Worm (Caenorhabditis elegans) whole organism, L1 larva: Measurements from ENCODE around the gene M02E1.1.

Experiments used
- C16A3.4 ChIP-seq: fragments of 150-350 bp; optimal IDR thresholded peaks from 2 replicates; lab custom pipeline; 2014; ENCODE audit warnings: missing biosample characterization, missing genetic modification characterization
- F16B12.6 ChIP-seq: fragments of 150-350 bp; optimal IDR thresholded peaks from 2 replicates; lab custom pipeline; 2014; ENCODE audit warnings: missing biosample characterization, missing genetic modification characterization
- ama-1 ChIP-seq: fragments of 150-350 bp; optimal IDR thresholded peaks from 2 replicates; lab custom pipeline; 2014
- blmp-1 ChIP-seq: fragments of 150-350 bp; optimal IDR thresholded peaks from 2 replicates; lab custom pipeline; 2014; ENCODE audit warnings: missing biosample characterization, missing genetic modification characterization
- ceh-8 ChIP-seq: fragments of 200-800 bp; sonication (Bioruptor generic); optimal IDR thresholded peaks from 2 replicates; lab custom pipeline; 2018; ENCODE audit warnings: mild to moderate bottlenecking, missing genetic modification characterization, moderate library complexity, missing compliant biosample characterization
- ceh-88 ChIP-seq: fragments of 200-800 bp; sonication (Bioruptor generic); IDR thresholded peaks from 2 replicates; pipeline ENCODE4 v1.3.6; 2022; ENCODE audit warnings: missing genetic modification characterization, missing compliant biosample characterization
- ceh-90 ChIP-seq: sonication (generic microtip); optimal IDR thresholded peaks from 2 replicates; lab custom pipeline; 2016; ENCODE audit warnings: missing genetic modification characterization, missing compliant biosample characterization
- ces-1 ChIP-seq: fragments of 150-350 bp; optimal IDR thresholded peaks from 2 replicates; lab custom pipeline; 2014; ENCODE audit warnings: missing biosample characterization, missing genetic modification reagents, missing genetic modification characterization
- dpl-1 ChIP-seq, 3 experiments: fragments of 150-350 bp in 2 of 3; sonication (generic microtip) in 1 of 3; optimal IDR thresholded peaks; 2 replicates each; lab custom pipeline; 2014 to 2017; ENCODE audit warnings: missing biosample characterization in 3 of 3, missing genetic modification characterization in 3 of 3, missing genetic modification reagents in 3 of 3
- dsc-1 ChIP-seq: sonication (generic microtip); optimal IDR thresholded peaks from 2 replicates; lab custom pipeline; 2016; ENCODE audit warnings: mild to moderate bottlenecking, missing genetic modification characterization, missing compliant biosample characterization
- efl-1 ChIP-seq, 4 experiments: fragments of 150-350 bp; optimal IDR thresholded peaks in 3 of 4; peaks in 1 of 4; 1 replicate in 1 of 4; 2 replicates in 3 of 4; lab custom pipeline; 2014; ENCODE audit warnings: missing biosample characterization in 2 of 4, missing genetic modification characterization in 2 of 4, missing genetic modification reagents in 2 of 4
- efl-3 ChIP-seq: fragments of 200-800 bp; sonication (Bioruptor generic); optimal IDR thresholded peaks from 2 replicates; lab custom pipeline; 2018; ENCODE audit warnings: mild to moderate bottlenecking, missing genetic modification characterization, missing compliant biosample characterization
- egl-13 ChIP-seq: sonication (generic microtip); optimal IDR thresholded peaks from 2 replicates; lab custom pipeline; 2016; ENCODE audit warnings: missing genotype, missing genetic modification reagents, missing genetic modification characterization, missing compliant biosample characterization
- elt-2 ChIP-seq: sonication (generic microtip); optimal IDR thresholded peaks from 2 replicates; lab custom pipeline; 2016; ENCODE audit warnings: missing genetic modification characterization, mild to moderate bottlenecking, inconsistent platforms, missing compliant biosample characterization, missing genetic modification reagents
- fkh-10 ChIP-seq: sonication (generic microtip); optimal IDR thresholded peaks from 2 replicates; lab custom pipeline; 2017; ENCODE audit warnings: missing biosample characterization, missing genetic modification reagents, missing genetic modification characterization
- fkh-4 ChIP-seq: sonication (generic microtip); optimal IDR thresholded peaks from 2 replicates; lab custom pipeline; 2016; ENCODE audit warnings: missing compliant biosample characterization, missing genetic modification characterization, borderline replicate concordance
- fkh-8 ChIP-seq: sonication (generic microtip); optimal IDR thresholded peaks from 2 replicates; lab custom pipeline; 2016; ENCODE audit warnings: mild to moderate bottlenecking, missing genetic modification characterization, missing compliant biosample characterization
- fos-1 ChIP-seq: fragments of 150-350 bp; optimal IDR thresholded peaks from 2 replicates; lab custom pipeline; 2014; ENCODE audit warnings: missing biosample characterization, missing genetic modification characterization
- grh-1 ChIP-seq: fragments of 200-800 bp; sonication (Bioruptor generic); IDR thresholded peaks from 2 replicates; pipeline ENCODE4 v1.3.6; 2022; ENCODE audit warnings: missing genetic modification reagents, missing genetic modification characterization, missing compliant biosample characterization
- hlh-4 ChIP-seq: sonication (generic microtip); optimal IDR thresholded peaks from 2 replicates; lab custom pipeline; 2016; ENCODE audit warnings: mild to moderate bottlenecking, missing genetic modification characterization, missing compliant biosample characterization
- hpl-2 ChIP-seq: fragments of 150-350 bp; optimal IDR thresholded peaks from 2 replicates; lab custom pipeline; 2014; ENCODE audit warnings: missing biosample characterization, missing genetic modification reagents, missing genetic modification characterization
- irx-1 ChIP-seq: sonication (generic microtip); optimal IDR thresholded peaks from 2 replicates; lab custom pipeline; 2016; ENCODE audit warnings: missing genetic modification characterization, missing compliant biosample characterization
- isw-1 ChIP-seq: fragments of 200-800 bp; sonication (Bioruptor generic); IDR thresholded peaks from 2 replicates; pipeline ENCODE4 v1.3.6; 2022; ENCODE audit warnings: missing genetic modification characterization, missing compliant biosample characterization
- jun-1 ChIP-seq: fragments of 150-350 bp; optimal IDR thresholded peaks from 2 replicates; lab custom pipeline; 2014; ENCODE audit warnings: missing biosample characterization, missing genetic modification reagents, missing genetic modification characterization
- lin-13 ChIP-seq: fragments of 150-350 bp; optimal IDR thresholded peaks from 2 replicates; lab custom pipeline; 2014; ENCODE audit warnings: missing biosample characterization, missing genetic modification reagents, missing genetic modification characterization
- lin-14 ChIP-seq: fragments of 200-800 bp; sonication (Bioruptor generic); optimal IDR thresholded peaks from 2 replicates; lab custom pipeline; 2018; ENCODE audit warnings: mild to moderate bottlenecking, missing genetic modification characterization, moderate library complexity, missing compliant biosample characterization
- lin-15B ChIP-seq: fragments of 150-350 bp; sonication (generic microtip); optimal IDR thresholded peaks from 3 replicates; lab custom pipeline; 2014; ENCODE audit warnings: missing biosample characterization, missing genetic modification characterization
- lin-35 ChIP-seq, 2 experiments: fragments of 150-350 bp; optimal IDR thresholded peaks; 2 replicates each; lab custom pipeline; 2014; ENCODE audit warnings: missing biosample characterization in 2 of 2, missing genetic modification characterization in 2 of 2, missing genetic modification reagents in 2 of 2
- lir-3 ChIP-seq: sonication (generic microtip); optimal IDR thresholded peaks from 2 replicates; lab custom pipeline; 2016; ENCODE audit warnings: mild to moderate bottlenecking, missing genetic modification characterization, moderate library complexity, missing compliant biosample characterization; ENCODE audit not compliant: poor library complexity
- mab-9 ChIP-seq: fragments of 200-800 bp; sonication (Bioruptor generic); IDR thresholded peaks from 2 replicates; pipeline ENCODE4 v1.3.6; 2022; ENCODE audit warnings: missing genetic modification reagents, missing genetic modification characterization, missing compliant biosample characterization
- mdl-1 ChIP-seq, 2 experiments: fragments of 150-350 bp; optimal IDR thresholded peaks; 2 replicates each; lab custom pipeline; 2014 to 2017; ENCODE audit warnings: missing biosample characterization in 2 of 2, missing genetic modification characterization in 2 of 2, inconsistent platforms in 1 of 2
- nhr-11 ChIP-seq: fragments of 150-350 bp; optimal IDR thresholded peaks from 2 replicates; lab custom pipeline; 2014; ENCODE audit warnings: missing biosample characterization, missing genetic modification characterization
- nhr-19 ChIP-seq: fragments of 200-800 bp; sonication (Bioruptor generic); conservative IDR thresholded peaks from 2 replicates; pipeline ENCODE4 v1.3.6; 2022; ENCODE audit warnings: missing genetic modification characterization, missing compliant biosample characterization
- nhr-20 ChIP-seq: sonication (generic microtip); optimal IDR thresholded peaks from 2 replicates; lab custom pipeline; 2016; ENCODE audit warnings: mild to moderate bottlenecking, missing genetic modification characterization, missing compliant biosample characterization
- nhr-28 ChIP-seq: fragments of 150-350 bp; optimal IDR thresholded peaks from 2 replicates; lab custom pipeline; 2014; ENCODE audit warnings: missing biosample characterization, missing genetic modification characterization
- nhr-47 ChIP-seq: sonication (generic microtip); optimal IDR thresholded peaks from 2 replicates; lab custom pipeline; 2016; ENCODE audit warnings: mild to moderate bottlenecking, missing genetic modification characterization, moderate library complexity, missing compliant biosample characterization
- nhr-76 ChIP-seq: sonication (generic microtip); optimal IDR thresholded peaks from 2 replicates; lab custom pipeline; 2017; ENCODE audit warnings: missing biosample characterization, missing genetic modification characterization
- nhr-77 ChIP-seq: fragments of 150-350 bp; optimal IDR thresholded peaks from 2 replicates; lab custom pipeline; 2014; ENCODE audit warnings: missing biosample characterization, missing genetic modification characterization
- nhr-84 ChIP-seq: sonication (generic microtip); optimal IDR thresholded peaks from 2 replicates; lab custom pipeline; 2017; ENCODE audit warnings: missing biosample characterization, missing genetic modification characterization
- nhr-85 ChIP-seq: sonication (generic microtip); peaks from one replicate; lab custom pipeline; 2016; ENCODE audit warnings: missing genetic modification characterization, inconsistent platforms, missing compliant biosample characterization
- pag-3 ChIP-seq: sonication (generic microtip); optimal IDR thresholded peaks from 2 replicates; lab custom pipeline; 2017; ENCODE audit warnings: missing genetic modification characterization, mild to moderate bottlenecking, missing compliant biosample characterization, antibody characterized with exemption, borderline replicate concordance; ENCODE audit not compliant: insufficient read depth
- pax-3 ChIP-seq: fragments of 200-800 bp; sonication (Bioruptor generic); optimal IDR thresholded peaks from 2 replicates; lab custom pipeline; 2018; ENCODE audit warnings: mild to moderate bottlenecking, missing genetic modification characterization, moderate library complexity, missing compliant biosample characterization
- skn-1 ChIP-seq: fragments of 150-350 bp; optimal IDR thresholded peaks from 2 replicates; lab custom pipeline; 2014; ENCODE audit warnings: missing biosample characterization, missing genetic modification characterization
- snpc-4 ChIP-seq: fragments of 150-350 bp; optimal IDR thresholded peaks from 2 replicates; lab custom pipeline; 2014; ENCODE audit warnings: missing biosample characterization, missing genetic modification characterization
- snu-23 ChIP-seq: sonication (generic microtip); optimal IDR thresholded peaks from 2 replicates; lab custom pipeline; 2016; ENCODE audit warnings: missing genetic modification characterization, missing compliant biosample characterization
- sox-4 ChIP-seq: sonication (generic microtip); optimal IDR thresholded peaks from 2 replicates; lab custom pipeline; 2016; ENCODE audit warnings: missing genetic modification characterization, missing compliant biosample characterization
- swsn-7 ChIP-seq: sonication (generic microtip); optimal IDR thresholded peaks from 2 replicates; lab custom pipeline; 2016; ENCODE audit warnings: missing genetic modification characterization, missing compliant biosample characterization
- tbx-2 ChIP-seq: sonication (generic microtip); optimal IDR thresholded peaks from 2 replicates; lab custom pipeline; 2016; ENCODE audit warnings: missing genetic modification characterization, missing compliant biosample characterization
- tlp-1 ChIP-seq: fragments of 150-350 bp; optimal IDR thresholded peaks from 2 replicates; lab custom pipeline; 2014; ENCODE audit warnings: missing biosample characterization, missing genetic modification characterization
- unc-130 ChIP-seq: fragments of 150-350 bp; optimal IDR thresholded peaks from 2 replicates; lab custom pipeline; 2017; ENCODE audit warnings: missing biosample characterization, missing genetic modification characterization, inconsistent platforms
- vab-15 ChIP-seq: sonication (generic microtip); optimal IDR thresholded peaks from 2 replicates; lab custom pipeline; 2017; ENCODE audit warnings: missing genotype, mild to moderate bottlenecking, missing genetic modification characterization, missing compliant biosample characterization
- ztf-11 ChIP-seq, 2 experiments: sonication (generic microtip); optimal IDR thresholded peaks; 2 replicates each; lab custom pipeline; 2016 to 2017; ENCODE audit warnings: missing genetic modification characterization in 2 of 2, missing biosample characterization in 1 of 2, missing compliant biosample characterization in 1 of 2

M02E1.1 gene

ce11 chrX:353134-353669, 27.3 kb downstream of the M02E1.1 start, which contains the start of gene sor-3:
Gene sor-3, plus strand, starts transcription at chrX:353619.
- peak; percentile 76 for TF ChIP-seq ceh-8
- TF ChIP-seq irx-1: peak; percentile 76
- peak; percentile 93 for TF ChIP-seq nhr-47 (tag; lab: Kevin White, UChicago)
- TF ChIP-seq nhr-20 (tag; lab: Kevin White, UChicago): peak; percentile 88
- peak; percentile 33; the same call in 1 of the 2 replicates for TF ChIP-seq ceh-88 (GFP tag; lab: Robert Waterston, UW)
- TF ChIP-seq lin-15B (tag; lab: Kevin White, UChicago): no peak
- no peak for TF ChIP-seq nhr-76
- TF ChIP-seq pax-3: peak; percentile 43
- peak; percentile 96 for TF ChIP-seq snu-23 (GFP tag; lab: Kevin White, UChicago)
- TF ChIP-seq vab-15 (tag; lab: Kevin White, UChicago): peak; percentile 18
- peak; percentile 69 for TF ChIP-seq skn-1
- TF ChIP-seq lir-3 (tag; lab: Kevin White, UChicago): peak; percentile 75
- TF ChIP-seq dpl-1 (GFP tag; optimal IDR thresholded peaks at IDR 0.05; lab: Kevin White, UChicago): peak; percentile 30 to 47 (median 36)
- TF ChIP-seq nhr-28 (tag; lab: Kevin White, UChicago): peak; percentile 34
- TF ChIP-seq ama-1 (lab: Kevin White, UChicago): no peak
- peak; percentile 56 for TF ChIP-seq fkh-10 (GFP tag; lab: Kevin White, UChicago)
- peak; percentile 66 for TF ChIP-seq isw-1 (GFP tag; lab: Robert Waterston, UW)
- peak; percentile 77 for TF ChIP-seq egl-13 (tag; lab: Kevin White, UChicago)
- TF ChIP-seq ces-1 (GFP tag; lab: Kevin White, UChicago): no peak
- peak; percentile 76 for TF ChIP-seq nhr-77 (tag; lab: Kevin White, UChicago)
- TF ChIP-seq pag-3 (tag; lab: Kevin White, UChicago): no peak
- peak; percentile 51 for TF ChIP-seq nhr-11 (tag; lab: Kevin White, UChicago)
- TF ChIP-seq efl-1 (optimal IDR thresholded peaks at IDR 0.05; lab: Kevin White, UChicago): peak; percentile 62 to 71
- peak; percentile 23 to 94 for TF ChIP-seq efl-1 (GFP tag; optimal IDR thresholded peaks at IDR 0.05 in 1 of 2; lab: Kevin White, UChicago)
- TF ChIP-seq fkh-8: peak; percentile 80
- peak; percentile 59 to 83 for TF ChIP-seq lin-35 (GFP tag; optimal IDR thresholded peaks at IDR 0.05; lab: Kevin White, UChicago)
- peak; percentile 87 for TF ChIP-seq tbx-2 (tag; lab: Kevin White, UChicago)
- TF ChIP-seq dsc-1: peak; percentile 90
- peak; percentile 51 for TF ChIP-seq F16B12.6 (tag; lab: Kevin White, UChicago)
- peak; percentile 68; the same call in 1 of the 2 replicates for TF ChIP-seq mab-9
- no peak for TF ChIP-seq tlp-1 (tag; lab: Kevin White, UChicago)
- TF ChIP-seq swsn-7 (tag; lab: Kevin White, UChicago): peak; percentile 91
- peak; percentile 87 for TF ChIP-seq jun-1 (tag; lab: Kevin White, UChicago)
- TF ChIP-seq grh-1 (GFP tag; lab: Robert Waterston, UW): 0 out of 2 replicates have a peak, but pooled peaks have one; percentile 19
- TF ChIP-seq hpl-2: peak; percentile 85
- TF ChIP-seq snpc-4 (tag; lab: Kevin White, UChicago): peak; percentile 62
- TF ChIP-seq lin-13 (GFP tag; lab: Kevin White, UChicago): peak; percentile 73
- no peak for TF ChIP-seq efl-3 (GFP tag; lab: Kevin White, UChicago)
- TF ChIP-seq unc-130 (tag; lab: Kevin White, UChicago): peak; percentile 49
- peak; percentile 56 for TF ChIP-seq elt-2
- peak in 1 of 2 experiments; percentile 47 for TF ChIP-seq ztf-11 (tag; optimal IDR thresholded peaks at IDR 0.05; lab: Kevin White, UChicago)
- TF ChIP-seq ceh-90 (tag; lab: Kevin White, UChicago): no peak
- peak; percentile 67 for TF ChIP-seq blmp-1
- peak; percentile 82 for TF ChIP-seq nhr-19 (GFP tag; lab: Robert Waterston, UW)
- peak in 1 of 2 experiments; percentile 78 for TF ChIP-seq mdl-1 (tag; optimal IDR thresholded peaks at IDR 0.05; lab: Kevin White, UChicago)
- TF ChIP-seq sox-4: peak; percentile 75
- TF ChIP-seq hlh-4: no peak
- peak; percentile 88 for TF ChIP-seq C16A3.4 (tag; lab: Kevin White, UChicago)
- peak; percentile 83 for TF ChIP-seq nhr-85 (tag; lab: Kevin White, UChicago)
- TF ChIP-seq fos-1 (tag; lab: Kevin White, UChicago): peak; percentile 70
- TF ChIP-seq fkh-4 (tag; lab: Kevin White, UChicago): no peak
- TF ChIP-seq nhr-84 (tag; lab: Kevin White, UChicago): no peak
- peak; percentile 87 for TF ChIP-seq lin-14 (GFP tag; lab: Kevin White, UChicago)
